Worm (Caenorhabditis elegans): ENCODE data around the gene Y53F4B.9.

ce11 chrII:14958113-14958512 is 52.1 kb downstream of the Y53F4B.9 start, which contains the start of gene Y53F4B.1:
- TF ChIP-seq ceh-9 (tag; optimal IDR thresholded peaks at IDR 0.05): no peak
- no peak for TF ChIP-seq Y22D7AL.16 (tag; optimal IDR thresholded peaks at IDR 0.05)
- no peak for TF ChIP-seq C08G9.2 (tag; optimal IDR thresholded peaks at IDR 0.05)
- no peak for TF ChIP-seq unc-86 (tag; optimal IDR thresholded peaks at IDR 0.05)
- no peak for TF ChIP-seq mec-3 (tag; optimal IDR thresholded peaks at IDR 0.05; ENCODE audit: borderline replicate concordance)
- no peak for TF ChIP-seq dmd-4 (tag; optimal IDR thresholded peaks at IDR 0.05; ENCODE audit: borderline replicate concordance)
- no peak for TF ChIP-seq fkh-10 (GFP tag; optimal IDR thresholded peaks at IDR 0.05)
- no peak for TF ChIP-seq hlh-8 (tag; optimal IDR thresholded peaks at IDR 0.05)
- TF ChIP-seq unc-55 (GFP tag; optimal IDR thresholded peaks at IDR 0.05): no peak
- TF ChIP-seq sox-2 (GFP tag; IDR thresholded peaks at IDR 0.05): no peak
- TF ChIP-seq ceh-24 (tag; optimal IDR thresholded peaks at IDR 0.05): no peak
- no peak for TF ChIP-seq pag-3 (tag; optimal IDR thresholded peaks at IDR 0.05; ENCODE audit: borderline replicate concordance)
- no peak for TF ChIP-seq ceh-14 (tag; optimal IDR thresholded peaks at IDR 0.05)
